Worm (Caenorhabditis elegans): ENCODE data around the gene F19G12.3.

F19G12.3 gene

DNA sequence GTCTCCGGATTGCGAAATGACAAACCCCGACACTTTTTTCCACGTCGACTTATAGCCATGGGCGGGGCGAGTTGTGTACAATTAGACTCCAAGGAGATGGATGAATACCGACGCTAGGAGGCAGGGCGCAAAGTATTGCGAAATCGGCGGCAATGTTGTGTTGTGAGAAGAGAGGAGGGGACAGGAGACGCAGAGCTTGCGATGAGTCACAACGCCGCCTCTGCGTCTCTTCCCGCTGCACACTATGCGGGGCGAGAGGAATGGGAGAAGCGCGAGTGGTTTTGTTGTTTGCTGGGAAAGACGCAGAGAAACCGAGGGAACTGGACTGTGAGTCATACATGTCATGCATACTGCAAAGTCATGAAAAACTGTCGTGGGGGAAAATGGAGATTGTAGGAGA is 29.8 kb downstream of the F19G12.3 start:
- TF ChIP-seq skn-1 (tag; optimal IDR thresholded peaks at IDR 0.05) (peak; percentile 75), nhr-25 (tag; optimal IDR thresholded peaks at IDR 0.05) (peak; percentile 89), Y55F3AM.14 (GFP tag; optimal IDR thresholded peaks at IDR 0.05) (peak; percentile 68), ztf-4 (tag; optimal IDR thresholded peaks at IDR 0.05) (peak; percentile 84), C34F6.9 (tag; optimal IDR thresholded peaks at IDR 0.05) (peak; percentile 83), mbf-1 (tag; optimal IDR thresholded peaks at IDR 0.05) (no peak), snpc-4 (tag; optimal IDR thresholded peaks at IDR 0.05) (peak; percentile 22), ceh-82 (tag; optimal IDR thresholded peaks at IDR 0.05) (peak; percentile 85), lsy-2 (tag; optimal IDR thresholded peaks at IDR 0.05) (peak; percentile 70 to 79), F13H6.1 (tag; optimal IDR thresholded peaks at IDR 0.05) (peak; percentile 96), sem-4 (tag; optimal IDR thresholded peaks at IDR 0.05) (peak; percentile 54), peb-1 (tag; optimal IDR thresholded peaks at IDR 0.05) (no peak), egl-27 (tag; optimal IDR thresholded peaks at IDR 0.05) (peak; percentile 68), unc-55 (GFP tag; optimal IDR thresholded peaks at IDR 0.05) (peak; percentile 76), blmp-1 (tag; optimal IDR thresholded peaks at IDR 0.05; ENCODE audit: insufficient read depth) (peak; percentile 81), gmeb-1 (tag; optimal IDR thresholded peaks at IDR 0.05) (peak; percentile 67), sma-9 (GFP tag; optimal IDR thresholded peaks at IDR 0.05) (peak; percentile 93), sma-9 (tag; optimal IDR thresholded peaks at IDR 0.05) (no peak), nhr-77 (tag; optimal IDR thresholded peaks at IDR 0.05) (peak; percentile 12), nhr-21 (tag; optimal IDR thresholded peaks at IDR 0.05) (peak; percentile 89), mab-5 (tag; optimal IDR thresholded peaks at IDR 0.05) (peak; percentile 61), lin-13 (GFP tag; optimal IDR thresholded peaks at IDR 0.05) (peak; percentile 83), zag-1 (tag; optimal IDR thresholded peaks at IDR 0.05) (peak; percentile 82), crh-2 (tag; optimal IDR thresholded peaks at IDR 0.05) (peak; percentile 91), fos-1 (tag; optimal IDR thresholded peaks at IDR 0.05) (peak; percentile 100), unc-62 (GFP tag; optimal IDR thresholded peaks at IDR 0.05) (peak; percentile 59), mdl-1 (tag; optimal IDR thresholded peaks at IDR 0.05) (peak; percentile 75 to 82), dmd-4 (tag; optimal IDR thresholded peaks at IDR 0.05) (no peak), nhr-237 (tag; optimal IDR thresholded peaks at IDR 0.05) (no peak), lin-11 (tag; optimal IDR thresholded peaks at IDR 0.05) (peak; percentile 79), R02D3.7 (tag; optimal IDR thresholded peaks at IDR 0.05) (no peak), ztf-11 (tag; optimal IDR thresholded peaks at IDR 0.05) (no peak), ama-1 (optimal IDR thresholded peaks at IDR 0.05) (no peak), nhr-6 (tag; optimal IDR thresholded peaks at IDR 0.05) (peak; percentile 80), ZK546.5 (tag; optimal IDR thresholded peaks at IDR 0.05) (no peak), unc-39 (tag; optimal IDR thresholded peaks at IDR 0.05) (peak; percentile 22), sma-3 (GFP tag; optimal IDR thresholded peaks at IDR 0.05) (peak; percentile 94), elt-3 (tag; optimal IDR thresholded peaks at IDR 0.05) (no peak), nhr-129 (tag; optimal IDR thresholded peaks at IDR 0.05) (peak; percentile 100), nhr-12 (tag; optimal IDR thresholded peaks at IDR 0.05) (no peak), elt-1 (tag; optimal IDR thresholded peaks at IDR 0.05) (no peak), nhr-10 (tag; optimal IDR thresholded peaks at IDR 0.05) (no peak), ceh-16 (tag; optimal IDR thresholded peaks at IDR 0.05) (peak; percentile 77)

DNA sequence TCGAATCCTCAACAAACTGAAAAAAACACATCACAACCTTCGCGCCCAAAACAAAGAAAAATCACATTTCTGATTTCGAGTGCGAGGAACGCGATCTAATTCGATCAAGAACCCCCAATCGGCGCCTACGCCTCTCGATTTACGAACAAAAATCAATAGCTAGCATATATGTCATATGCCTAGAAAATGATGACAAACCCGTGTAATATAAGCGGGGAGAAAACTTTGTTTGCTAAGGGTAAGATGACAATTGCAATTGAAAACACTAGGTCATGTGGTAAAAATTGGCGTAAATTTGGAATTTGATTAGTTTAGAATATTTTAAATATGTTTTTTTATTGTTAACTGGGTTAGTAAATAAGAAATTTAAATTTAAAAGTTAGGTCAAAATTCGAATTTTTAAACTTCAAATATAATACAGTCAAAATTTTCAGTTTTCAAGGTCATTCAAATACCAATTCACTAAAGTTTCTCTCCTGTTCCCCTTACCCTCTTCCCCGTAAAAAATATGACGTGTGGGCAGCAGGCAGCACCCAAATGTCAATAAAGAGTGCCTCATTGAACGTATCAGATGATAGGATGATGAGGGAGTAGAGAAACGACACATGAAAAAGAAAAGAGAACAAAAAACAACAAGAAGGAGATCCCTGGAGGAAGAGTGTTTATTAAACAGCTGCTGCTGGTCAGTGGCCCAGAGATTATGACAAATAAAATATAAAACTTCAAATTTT is 31.9 kb downstream of the F19G12.3 start:
- TF ChIP-seq elt-3 (tag; optimal IDR thresholded peaks at IDR 0.05) (no peak), lin-13 (GFP tag; optimal IDR thresholded peaks at IDR 0.05) (peak; percentile 21), sma-9 (GFP tag; optimal IDR thresholded peaks at IDR 0.05) (peak; percentile 83), sma-9 (tag; optimal IDR thresholded peaks at IDR 0.05) (no peak), unc-62 (GFP tag; optimal IDR thresholded peaks at IDR 0.05) (no peak), ceh-82 (tag; optimal IDR thresholded peaks at IDR 0.05) (no peak), sem-4 (tag; optimal IDR thresholded peaks at IDR 0.05) (peak; percentile 37), nhr-25 (tag; optimal IDR thresholded peaks at IDR 0.05) (peak; percentile 55), elt-1 (tag; optimal IDR thresholded peaks at IDR 0.05) (no peak), blmp-1 (tag; optimal IDR thresholded peaks at IDR 0.05; ENCODE audit: insufficient read depth) (no peak), mbf-1 (tag; optimal IDR thresholded peaks at IDR 0.05) (no peak), dmd-4 (tag; optimal IDR thresholded peaks at IDR 0.05) (no peak), nhr-77 (tag; optimal IDR thresholded peaks at IDR 0.05) (no peak), ztf-1 (GFP tag; conservative IDR thresholded peaks at IDR 0.05) (no peak), sma-3 (GFP tag; optimal IDR thresholded peaks at IDR 0.05) (peak; percentile 43), ceh-16 (tag; optimal IDR thresholded peaks at IDR 0.05) (no peak), ztf-11 (tag; optimal IDR thresholded peaks at IDR 0.05) (no peak), lsy-2 (tag; optimal IDR thresholded peaks at IDR 0.05) (peak in 1 of 2 experiments; percentile 58), nhr-6 (tag; optimal IDR thresholded peaks at IDR 0.05) (peak; percentile 32), zag-1 (tag; optimal IDR thresholded peaks at IDR 0.05) (no peak), crh-2 (tag; optimal IDR thresholded peaks at IDR 0.05) (peak; percentile 78), nhr-23 (tag; optimal IDR thresholded peaks at IDR 0.05) (no peak), F13H6.1 (tag; optimal IDR thresholded peaks at IDR 0.05) (peak; percentile 88), R02D3.7 (tag; optimal IDR thresholded peaks at IDR 0.05) (no peak), lin-11 (tag; optimal IDR thresholded peaks at IDR 0.05) (no peak), nhr-21 (tag; optimal IDR thresholded peaks at IDR 0.05) (peak; percentile 4), gmeb-1 (tag; optimal IDR thresholded peaks at IDR 0.05) (peak; percentile 8), ztf-4 (tag; optimal IDR thresholded peaks at IDR 0.05) (peak; percentile 67), nhr-129 (tag; optimal IDR thresholded peaks at IDR 0.05) (peak; percentile 87), skn-1 (tag; optimal IDR thresholded peaks at IDR 0.05) (peak; percentile 91), C34F6.9 (tag; optimal IDR thresholded peaks at IDR 0.05) (peak; percentile 36), unc-39 (tag; optimal IDR thresholded peaks at IDR 0.05) (no peak), egl-27 (tag; optimal IDR thresholded peaks at IDR 0.05) (peak; percentile 33), Y55F3AM.14 (GFP tag; optimal IDR thresholded peaks at IDR 0.05) (peak; percentile 21), mdl-1 (tag; optimal IDR thresholded peaks at IDR 0.05) (peak in 1 of 2 experiments; percentile 21), fos-1 (tag; optimal IDR thresholded peaks at IDR 0.05) (peak; percentile 85), aly-2 (tag; optimal IDR thresholded peaks at IDR 0.05) (no peak), ama-1 (optimal IDR thresholded peaks at IDR 0.05) (no peak), peb-1 (tag; optimal IDR thresholded peaks at IDR 0.05) (no peak)

Measured in whole organism, L2 larva.